Worm (Caenorhabditis elegans): Measurements from ENCODE around the gene Y67D2.2.

The Y67D2.2 gene

DNA sequence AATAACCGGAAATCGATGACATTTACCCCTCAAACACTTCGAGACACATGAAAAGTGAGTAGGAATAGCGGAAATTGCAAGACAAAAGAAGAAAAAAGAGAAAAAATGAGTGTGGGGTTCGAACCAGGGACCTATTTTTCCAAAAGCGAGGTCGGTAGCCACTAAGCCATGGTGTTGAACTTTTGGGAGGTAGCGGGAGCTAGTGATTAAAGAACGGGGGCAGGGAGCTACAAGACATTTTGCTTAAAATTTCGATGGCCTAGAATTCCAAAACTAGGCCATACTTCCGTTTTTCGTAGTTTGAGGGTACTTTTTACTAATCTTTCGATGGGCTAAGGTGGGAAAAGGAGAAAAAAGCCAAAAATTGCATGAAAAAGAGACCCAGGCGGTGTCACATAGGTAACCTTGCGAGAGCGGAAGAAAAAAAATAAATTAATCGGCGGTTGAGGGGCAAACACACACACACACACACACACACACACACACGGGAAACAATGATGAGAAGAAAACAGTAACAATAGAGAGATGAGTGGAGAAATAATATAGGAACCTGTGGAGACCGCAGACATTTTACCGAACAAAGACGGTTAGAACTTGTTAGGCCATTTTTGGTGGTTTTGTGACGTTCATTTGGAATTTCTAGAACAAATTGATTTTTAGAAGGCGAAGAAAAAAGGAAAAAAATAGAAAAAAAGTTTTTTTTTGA, 43.0 kb downstream of the Y67D2.2 start (continued):
- TF ChIP-seq nfya-1 (tag; optimal IDR thresholded peaks at IDR 0.05) (no peak), pqm-1 (tag; optimal IDR thresholded peaks at IDR 0.05) (no peak), dve-1 (tag; optimal IDR thresholded peaks at IDR 0.05) (no peak), rnt-1 (tag; optimal IDR thresholded peaks at IDR 0.05) (peak; percentile 29), ceh-34 (tag; optimal IDR thresholded peaks at IDR 0.05) (peak; percentile 50), mec-3 (tag; optimal IDR thresholded peaks at IDR 0.05; ENCODE audit: borderline replicate concordance) (peak; percentile 74), ztf-16 (tag; optimal IDR thresholded peaks at IDR 0.05) (peak; percentile 26), ceh-45 (GFP tag; IDR thresholded peaks at IDR 0.05) (no peak), pha-4 (tag; optimal IDR thresholded peaks at IDR 0.05) (no peak), ceh-24 (tag; optimal IDR thresholded peaks at IDR 0.05) (peak; percentile 14), ref-2 (tag; optimal IDR thresholded peaks at IDR 0.05) (peak; percentile 60), nhr-232 (tag; optimal IDR thresholded peaks at IDR 0.05) (peak; percentile 77), lin-11 (tag; optimal IDR thresholded peaks at IDR 0.05) (peak; percentile 68), madf-2 (tag; optimal IDR thresholded peaks at IDR 0.05) (peak; percentile 26), ceh-48 (tag; optimal IDR thresholded peaks at IDR 0.05) (peak; percentile 44), pax-1 (tag; optimal IDR thresholded peaks at IDR 0.05) (no peak), hlh-30 (tag; optimal IDR thresholded peaks at IDR 0.05; ENCODE audit: insufficient read depth) (no peak), ceh-6 (GFP tag; optimal IDR thresholded peaks at IDR 0.05) (peak; percentile 71), hlh-13 (GFP tag; optimal IDR thresholded peaks at IDR 0.05) (peak; percentile 46), K09A11.1 (tag; optimal IDR thresholded peaks at IDR 0.05; ENCODE audit: insufficient read depth) (peak; percentile 6), sdc-2 (tag; optimal IDR thresholded peaks at IDR 0.05) (peak; percentile 57), ceh-30 (tag; optimal IDR thresholded peaks at IDR 0.05) (peak; percentile 50)

DNA sequence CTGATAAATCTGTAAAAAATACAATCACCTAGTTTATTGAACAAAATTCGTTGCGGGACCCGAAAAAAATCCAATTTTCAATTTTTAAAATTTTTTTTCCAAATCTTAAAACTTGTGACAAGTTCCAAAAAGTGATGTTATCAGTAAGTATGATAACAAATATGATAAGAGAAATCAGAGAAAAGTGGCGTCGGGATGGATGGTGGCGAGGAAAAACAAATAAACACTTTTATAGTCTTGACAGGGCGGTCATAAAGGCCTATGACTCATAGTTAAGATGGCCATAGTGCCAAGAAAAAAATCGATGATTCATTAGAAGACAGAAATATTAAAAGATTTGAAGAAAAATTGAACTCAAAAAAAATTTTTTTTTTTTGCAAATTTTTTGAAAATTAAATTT, 44.1 kb downstream of the Y67D2.2 start:
- TF ChIP-seq elt-2 (tag; optimal IDR thresholded peaks at IDR 0.05) (peak; percentile 85), pha-4 (tag; optimal IDR thresholded peaks at IDR 0.05) (no peak)

DNA sequence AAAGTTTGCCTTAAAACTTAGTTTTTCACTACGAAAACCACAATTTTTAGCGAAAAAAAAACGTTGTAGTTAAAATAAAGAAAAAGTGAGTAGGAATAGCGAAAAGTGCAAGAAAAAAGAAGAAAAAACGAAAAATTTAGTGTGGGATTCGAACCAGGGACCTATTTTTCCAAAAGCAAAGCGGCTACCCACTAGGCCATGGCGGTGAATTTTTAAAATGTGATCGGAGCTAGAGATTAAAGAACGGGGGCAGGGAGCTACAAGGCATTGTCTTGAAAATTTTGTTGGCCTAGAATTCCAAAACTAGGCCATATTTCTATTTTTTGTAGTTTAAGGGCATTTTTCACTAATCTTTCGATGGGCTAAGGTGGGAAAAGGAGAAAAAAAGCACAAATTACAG, 45.2 kb downstream of the Y67D2.2 start:
- TF ChIP-seq sox-4 (tag; optimal IDR thresholded peaks at IDR 0.05) (no peak), ceh-34 (tag; optimal IDR thresholded peaks at IDR 0.05) (no peak), pqm-1 (tag; optimal IDR thresholded peaks at IDR 0.05) (no peak), che-1 (tag; optimal IDR thresholded peaks at IDR 0.05) (no peak)

DNA sequence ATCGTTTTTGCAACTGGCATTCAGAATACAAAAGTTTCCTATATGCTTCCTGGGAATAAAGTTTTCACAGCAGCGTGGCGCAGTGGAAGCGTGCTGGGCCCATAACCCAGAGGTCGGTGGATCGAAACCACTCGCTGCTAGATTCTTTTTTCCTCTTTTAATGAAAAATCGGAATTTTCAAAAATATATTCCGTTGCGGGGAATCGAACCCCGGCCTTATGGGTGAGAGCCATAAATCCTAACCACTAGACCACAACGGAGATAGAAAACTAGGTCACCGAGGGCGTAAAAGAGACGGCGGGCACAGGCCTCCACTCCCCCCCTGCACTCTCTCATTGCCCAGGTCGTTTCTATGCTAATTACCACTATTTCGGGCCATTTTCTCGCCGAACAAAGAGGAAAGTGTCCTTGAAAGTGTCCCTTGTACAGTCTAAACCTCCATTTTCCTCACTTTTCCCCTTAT, 45.9 kb downstream of the Y67D2.2 start, which contains the start of gene Y22D7AL.6:
Gene Y22D7AL.6, plus strand, starts transcription at position 413 of the 463 bp plus-strand sequence.
- TF ChIP-seq dmd-4 (tag; optimal IDR thresholded peaks at IDR 0.05; ENCODE audit: borderline replicate concordance) = peak; percentile 26
- TF ChIP-seq odd-2 (tag; optimal IDR thresholded peaks at IDR 0.05) = no peak
- peak; percentile 76 for TF ChIP-seq che-1 (tag; optimal IDR thresholded peaks at IDR 0.05)
- TF ChIP-seq gmeb-2 (tag; optimal IDR thresholded peaks at IDR 0.05) = peak; percentile 83
- peak; percentile 40 for TF ChIP-seq syd-9 (tag; optimal IDR thresholded peaks at IDR 0.05)
- peak; percentile 60 for TF ChIP-seq hlh-13 (GFP tag; optimal IDR thresholded peaks at IDR 0.05)
- TF ChIP-seq K02D7.2 (tag; optimal IDR thresholded peaks at IDR 0.05) = peak; percentile 71
- peak; percentile 74 for TF ChIP-seq ztf-16 (tag; optimal IDR thresholded peaks at IDR 0.05)
- TF ChIP-seq T23F11.4 (GFP tag; optimal IDR thresholded peaks at IDR 0.05) = no peak
- TF ChIP-seq lim-6 (tag; optimal IDR thresholded peaks at IDR 0.05) = no peak
- TF ChIP-seq ceh-31 (tag; optimal IDR thresholded peaks at IDR 0.05) = peak; percentile 47
- TF ChIP-seq pha-2 (tag; optimal IDR thresholded peaks at IDR 0.05) = peak; percentile 69
- peak; percentile 39 for TF ChIP-seq ceh-2 (tag; optimal IDR thresholded peaks at IDR 0.05)
- no peak for TF ChIP-seq mec-3 (tag; optimal IDR thresholded peaks at IDR 0.05; ENCODE audit: borderline replicate concordance)
- no peak for TF ChIP-seq hlh-15 (tag; optimal IDR thresholded peaks at IDR 0.05)
- peak; percentile 22 for TF ChIP-seq ceh-24 (tag; optimal IDR thresholded peaks at IDR 0.05)
- no peak for TF ChIP-seq pax-1 (tag; optimal IDR thresholded peaks at IDR 0.05)
- no peak for TF ChIP-seq fkh-10 (GFP tag; optimal IDR thresholded peaks at IDR 0.05)
- TF ChIP-seq C38D4.7 (GFP tag; optimal IDR thresholded peaks at IDR 0.05) = peak; percentile 74
- TF ChIP-seq eyg-1 (tag; optimal IDR thresholded peaks at IDR 0.05) = no peak
- peak; percentile 7 for TF ChIP-seq nfya-1 (tag; optimal IDR thresholded peaks at IDR 0.05)
- peak; percentile 46 for TF ChIP-seq ttx-3 (tag; optimal IDR thresholded peaks at IDR 0.05)
- peak; percentile 59 for TF ChIP-seq lin-11 (tag; optimal IDR thresholded peaks at IDR 0.05)
- TF ChIP-seq nhr-232 (tag; optimal IDR thresholded peaks at IDR 0.05) = peak; percentile 62
- TF ChIP-seq tbx-7 (tag; optimal IDR thresholded peaks at IDR 0.05) = peak; percentile 37
- peak; percentile 43 for TF ChIP-seq npax-4 (tag; optimal IDR thresholded peaks at IDR 0.05)
- peak; percentile 83 for TF ChIP-seq hlh-6 (tag; optimal IDR thresholded peaks at IDR 0.05)
- peak; percentile 64 for TF ChIP-seq fax-1 (tag; optimal IDR thresholded peaks at IDR 0.05)
- TF ChIP-seq zip-5 (tag; optimal IDR thresholded peaks at IDR 0.05) = peak; percentile 22
